Fruit fly (Drosophila melanogaster) whole organism, pupa: ENCODE data around the gene Vha16-3.

Experiments
- CG10348 ChIP-seq: fragments of 200-800 bp; sonication (Bioruptor generic); IDR thresholded peaks from 2 replicates; pipeline ENCODE4 v1.3.6; 2022; ENCODE audit warnings: missing biosample characterization, missing genetic modification characterization
- CG12605 ChIP-seq: fragments of 200-800 bp; sonication (Bioruptor generic); IDR thresholded peaks from 2 replicates; pipeline ENCODE4 v1.3.6; 2022; ENCODE audit warnings: missing biosample characterization, missing genetic modification characterization
- CG13204 ChIP-seq: fragments of 200-800 bp; sonication (Bioruptor generic); optimal IDR thresholded peaks from 2 replicates; lab custom pipeline; 2018; ENCODE audit warnings: missing biosample characterization, mild to moderate bottlenecking, missing genetic modification characterization, moderate library complexity
- CG14655 ChIP-seq: fragments of 200-800 bp; sonication (Bioruptor generic); optimal IDR thresholded peaks from 3 replicates; lab custom pipeline; 2017; ENCODE audit warnings: mild to moderate bottlenecking, missing biosample characterization, missing genetic modification reagents, missing genetic modification characterization
- CG15710 ChIP-seq: fragments of 200-800 bp; sonication (Bioruptor generic); optimal IDR thresholded peaks from 2 replicates; lab custom pipeline; 2018; ENCODE audit warnings: missing biosample characterization, mild to moderate bottlenecking, missing genetic modification characterization, moderate library complexity
- CG17806 ChIP-seq: fragments of 200-800 bp; sonication (Bioruptor generic); optimal IDR thresholded peaks from 2 replicates; lab custom pipeline; 2018; ENCODE audit warnings: missing biosample characterization, mild to moderate bottlenecking, missing genetic modification characterization, moderate library complexity
- CG32121 ChIP-seq: fragments of 200-800 bp; sonication (Bioruptor generic); IDR thresholded peaks from 2 replicates; pipeline ENCODE4 v1.3.6; 2022; ENCODE audit warnings: missing biosample characterization, missing genetic modification characterization
- CG34367 ChIP-seq: fragments of 200-800 bp; sonication (Bioruptor generic); optimal IDR thresholded peaks from 2 replicates; lab custom pipeline; 2018; ENCODE audit warnings: missing biosample characterization, mild to moderate bottlenecking, missing genetic modification characterization
- CG4496 ChIP-seq: fragments of 200-800 bp; sonication (Bioruptor generic); IDR thresholded peaks from 3 replicates; pipeline ENCODE4 v1.3.6; 2022; ENCODE audit warnings: missing biosample characterization, missing genetic modification characterization
- CG8159 ChIP-seq: fragments of 200-800 bp; sonication (Bioruptor generic); optimal IDR thresholded peaks from 3 replicates; lab custom pipeline; 2018; ENCODE audit warnings: missing biosample characterization, mild to moderate bottlenecking, missing genetic modification characterization, moderate library complexity
- CG8301 ChIP-seq: fragments of 200-800 bp; sonication (Bioruptor generic); optimal IDR thresholded peaks from 2 replicates; lab custom pipeline; 2018; ENCODE audit warnings: missing biosample characterization, mild to moderate bottlenecking, missing genetic modification characterization
- CG9948 ChIP-seq: fragments of 200-800 bp; sonication (Bioruptor generic); optimal IDR thresholded peaks from 2 replicates; lab custom pipeline; 2018; ENCODE audit warnings: missing biosample characterization, mild to moderate bottlenecking, missing genetic modification characterization, moderate library complexity
- D1 ChIP-seq: fragments of 200-800 bp; sonication (Bioruptor generic); optimal IDR thresholded peaks from 2 replicates; lab custom pipeline; 2018; ENCODE audit warnings: missing biosample characterization, mild to moderate bottlenecking, missing genetic modification characterization, moderate library complexity
- EcR ChIP-seq: fragments of 200-800 bp; sonication (Bioruptor generic); optimal IDR thresholded peaks from 3 replicates; lab custom pipeline; 2019; ENCODE audit warnings: missing biosample characterization, missing genetic modification characterization, mild to moderate bottlenecking, moderate library complexity, missing genetic modification reagents
- Ets98B ChIP-seq: fragments of 200-800 bp; sonication (Bioruptor generic); IDR thresholded peaks from 2 replicates; pipeline ENCODE4 v1.3.6; 2022; ENCODE audit warnings: missing biosample characterization, missing genetic modification characterization
- Pif1A ChIP-seq: fragments of 200-800 bp; sonication (Bioruptor generic); optimal IDR thresholded peaks from 3 replicates; lab custom pipeline; 2016; ENCODE audit warnings: missing biosample characterization, missing genetic modification characterization
- Pif1B ChIP-seq: fragments of 200-800 bp; sonication (Bioruptor generic); optimal IDR thresholded peaks from 3 replicates; lab custom pipeline; 2016; ENCODE audit warnings: missing biosample characterization, missing genetic modification characterization
- Snoo ChIP-seq: fragments of 200-800 bp; sonication (Bioruptor generic); optimal IDR thresholded peaks from 3 replicates; lab custom pipeline; 2017; ENCODE audit warnings: missing biosample characterization, mild to moderate bottlenecking, missing genetic modification characterization, inconsistent platforms
- fd96Ca ChIP-seq: fragments of 200-800 bp; sonication (Bioruptor generic); IDR thresholded peaks from 3 replicates; pipeline ENCODE4 v1.3.6; 2022; ENCODE audit warnings: missing biosample characterization, missing genetic modification characterization
- gl ChIP-seq: fragments of 200-800 bp; sonication (Bioruptor generic); optimal IDR thresholded peaks from 2 replicates; lab custom pipeline; 2018; ENCODE audit warnings: missing biosample characterization, mild to moderate bottlenecking, missing genetic modification characterization
- rn ChIP-seq: fragments of 200-800 bp; sonication (Bioruptor generic); IDR thresholded peaks from 2 replicates; pipeline ENCODE4 v1.3.6; 2022; ENCODE audit warnings: missing biosample characterization, missing genetic modification characterization

The Vha16-3 gene

dm6 chr3L:11440258-11440657 is 32.8 kb upstream of the Vha16-3 start:
- TF ChIP-seq EcR (GFP tag; lab: Kevin White, UChicago) (no peak), fd96Ca (GFP tag; lab: Robert Waterston, UW) (no peak), CG34367 (no peak), Pif1B (GFP tag; lab: Kevin White, UChicago) (no peak), CG15710 (tag; lab: Kevin White, UChicago) (no peak), CG32121 (no peak), gl (tag; lab: Kevin White, UChicago) (no peak), D1 (tag; lab: Kevin White, UChicago) (no peak), Ets98B (GFP tag; lab: Robert Waterston, UW) (no peak), CG14655 (GFP tag; lab: Kevin White, UChicago) (no peak), Pif1A (GFP tag; lab: Kevin White, UChicago) (no peak), CG12605 (GFP tag; lab: Robert Waterston, UW) (no peak), rn (GFP tag; lab: Robert Waterston, UW) (no peak), CG4496 (no peak), CG17806 (tag; lab: Kevin White, UChicago) (no peak), CG8301 (no peak), CG10348 (no peak)

- TF ChIP-seq CG17806 (tag; lab: Kevin White, UChicago), result no peak
- TF ChIP-seq CG8301, result no peak
- no peak for TF ChIP-seq CG34367
Measured at dm6 chr3L:11440769-11441168, 32.3 kb upstream of the Vha16-3 start.

- TF ChIP-seq rn (GFP tag; lab: Robert Waterston, UW), result no peak
- peak; percentile 27 for TF ChIP-seq CG34367
- TF ChIP-seq CG13204 (GFP tag; lab: Kevin White, UChicago), result peak; percentile 56
- no peak for TF ChIP-seq Snoo (tag; lab: Kevin White, UChicago)
- peak; percentile 80; the same call in 2 of the 3 replicates for TF ChIP-seq CG4496
- peak; percentile 70 for TF ChIP-seq EcR (GFP tag; lab: Kevin White, UChicago)
- no peak for TF ChIP-seq CG10348
- TF ChIP-seq CG9948 (tag; lab: Kevin White, UChicago), result no peak
- peak; percentile 13 for TF ChIP-seq CG14655 (GFP tag; lab: Kevin White, UChicago)
- peak; percentile 15 for TF ChIP-seq CG8159
- TF ChIP-seq CG32121, result peak; percentile 53; the same call in 1 of the 2 replicates
- peak; percentile 83 for TF ChIP-seq Pif1B (GFP tag; lab: Kevin White, UChicago)
- peak; percentile 48 for TF ChIP-seq gl (tag; lab: Kevin White, UChicago)
- TF ChIP-seq D1 (tag; lab: Kevin White, UChicago), result no peak
- TF ChIP-seq fd96Ca (GFP tag; lab: Robert Waterston, UW), result peak; percentile 74
- TF ChIP-seq CG15710 (tag; lab: Kevin White, UChicago), result peak; percentile 29
- peak; percentile 89 for TF ChIP-seq CG12605 (GFP tag; lab: Robert Waterston, UW)
- peak; percentile 25 for TF ChIP-seq CG17806 (tag; lab: Kevin White, UChicago)
- peak; percentile 79 for TF ChIP-seq Ets98B (GFP tag; lab: Robert Waterston, UW)
- peak; percentile 71 for TF ChIP-seq Pif1A (GFP tag; lab: Kevin White, UChicago)
- TF ChIP-seq, all 21 proteins: peak for 15
Measured at dm6 chr3L:11441889-11442782, 31.0 kb upstream of the Vha16-3 start.

dm6 chr3L:11443474-11444080 is 29.5 kb upstream of the Vha16-3 start:
- TF ChIP-seq D1 (tag; lab: Kevin White, UChicago) (no peak), CG13204 (GFP tag; lab: Kevin White, UChicago) (no peak), Snoo (tag; lab: Kevin White, UChicago) (no peak), CG9948 (tag; lab: Kevin White, UChicago) (no peak), CG32121 (no peak), CG12605 (GFP tag; lab: Robert Waterston, UW) (no peak), CG8301 (peak; percentile 37), CG34367 (no peak), CG10348 (no peak), EcR (GFP tag; lab: Kevin White, UChicago) (no peak), CG4496 (no peak), fd96Ca (GFP tag; lab: Robert Waterston, UW) (0 out of 3 replicates have a peak, but pooled peaks have one; percentile 30), gl (tag; lab: Kevin White, UChicago) (no peak), rn (GFP tag; lab: Robert Waterston, UW) (no peak), CG15710 (tag; lab: Kevin White, UChicago) (no peak), CG8159 (no peak), Pif1B (GFP tag; lab: Kevin White, UChicago) (no peak), Pif1A (GFP tag; lab: Kevin White, UChicago) (no peak), CG14655 (GFP tag; lab: Kevin White, UChicago) (peak; percentile 45)
- TF ChIP-seq, all 21 proteins: peak for 3

dm6 chr3L:11444169-11444568 is 28.9 kb upstream of the Vha16-3 start:
- TF ChIP-seq CG8159 (peak; percentile 46), CG12605 (GFP tag; lab: Robert Waterston, UW) (no peak), CG32121 (0 out of 2 replicates have a peak, but pooled peaks have one; percentile 8), CG15710 (tag; lab: Kevin White, UChicago) (peak; percentile 31), Ets98B (GFP tag; lab: Robert Waterston, UW) (no peak), CG8301 (peak; percentile 28), Pif1B (GFP tag; lab: Kevin White, UChicago) (peak; percentile 1), CG9948 (tag; lab: Kevin White, UChicago) (peak; percentile 21), rn (GFP tag; lab: Robert Waterston, UW) (no peak), CG14655 (GFP tag; lab: Kevin White, UChicago) (peak; percentile 77)
- TF ChIP-seq, all 21 proteins: peak for 7
